Worm (Caenorhabditis elegans) whole organism, young adult: ENCODE results near the gene F54A3.2.
"Not testable (repeated sequence)": the region's sequence is repeated elsewhere in the genome, so short reads cannot be mapped to it uniquely, and the experiment has no call there.

Experiments
- B0336.3 ChIP-seq: fragments of 200-800 bp; sonication (Bioruptor generic); IDR thresholded peaks from 2 replicates; pipeline ENCODE4 v1.3.6; 2022; ENCODE audit warnings: missing genetic modification characterization, missing compliant biosample characterization
- K12H6.12 ChIP-seq: fragments of 200-800 bp; sonication (Bioruptor generic); optimal IDR thresholded peaks from 2 replicates; lab custom pipeline; 2018; ENCODE audit warnings: mild to moderate bottlenecking, missing genetic modification characterization, missing compliant biosample characterization
- T26A5.8 ChIP-seq: sonication (generic microtip); optimal IDR thresholded peaks from 2 replicates; lab custom pipeline; 2016; ENCODE audit warnings: missing genetic modification characterization, missing compliant biosample characterization
- Y53G8AR.9 ChIP-seq: fragments of 200-800 bp; sonication (Bioruptor generic); conservative IDR thresholded peaks from 2 replicates; pipeline ENCODE4 v1.3.6; 2022; ENCODE audit warnings: missing genetic modification reagents, missing genetic modification characterization, missing compliant biosample characterization
- Y56A3A.18 ChIP-seq: fragments of 200-800 bp; sonication (Bioruptor generic); IDR thresholded peaks from 2 replicates; pipeline ENCODE4 v1.3.6; 2022; ENCODE audit warnings: missing genetic modification reagents, missing genetic modification characterization, missing compliant biosample characterization
- aptf-3 ChIP-seq: fragments of 200-800 bp; sonication (Bioruptor generic); IDR thresholded peaks from 2 replicates; pipeline ENCODE4 v1.3.6; 2022; ENCODE audit warnings: missing genetic modification characterization, missing compliant biosample characterization
- athp-1 ChIP-seq: sonication (generic microtip); optimal IDR thresholded peaks from 2 replicates; lab custom pipeline; 2017; ENCODE audit warnings: mild to moderate bottlenecking, missing genetic modification characterization, missing compliant biosample characterization
- attf-5 ChIP-seq: fragments of 200-800 bp; sonication (Bioruptor generic); optimal IDR thresholded peaks from 2 replicates; lab custom pipeline; 2018; ENCODE audit warnings: mild to moderate bottlenecking, missing genetic modification characterization, missing compliant biosample characterization
- bed-2 ChIP-seq: fragments of 200-800 bp; sonication (Bioruptor generic); IDR thresholded peaks from 2 replicates; pipeline ENCODE4 v1.3.6; 2022; ENCODE audit warnings: missing genetic modification reagents, missing genetic modification characterization, missing compliant biosample characterization
- cebp-1 ChIP-seq, 2 experiments: fragments of 200-800 bp in 1 of 2; sonication (Bioruptor generic) in 1 of 2; sonication (generic microtip) in 1 of 2; IDR thresholded peaks in 1 of 2; optimal IDR thresholded peaks in 1 of 2; 2 replicates each; pipeline versions ENCODE4 v1.3.6 to Lab custom; 2017 to 2022; ENCODE audit warnings: missing compliant biosample characterization in 2 of 2, missing genetic modification characterization in 2 of 2, mild to moderate bottlenecking in 1 of 2, missing genetic modification reagents in 1 of 2, moderate library complexity in 1 of 2
- ceh-100 ChIP-seq: fragments of 200-800 bp; sonication (Bioruptor generic); IDR thresholded peaks from 2 replicates; pipeline ENCODE4 v1.3.6; 2022; ENCODE audit warnings: missing genetic modification reagents, missing genetic modification characterization, missing compliant biosample characterization
- chd-7 ChIP-seq: sonication (generic microtip); optimal IDR thresholded peaks from 2 replicates; lab custom pipeline; 2016; ENCODE audit warnings: mild to moderate bottlenecking, missing genetic modification characterization, moderate library complexity, missing compliant biosample characterization
- egrh-3 ChIP-seq: fragments of 200-800 bp; sonication (Bioruptor generic); IDR thresholded peaks from 2 replicates; pipeline ENCODE4 v1.3.6; 2022; ENCODE audit warnings: missing genetic modification reagents, missing genetic modification characterization, missing compliant biosample characterization
- gei-17 ChIP-seq: fragments of 200-800 bp; sonication (Bioruptor generic); optimal IDR thresholded peaks from 2 replicates; lab custom pipeline; 2018; ENCODE audit warnings: mild to moderate bottlenecking, missing genetic modification characterization, missing compliant biosample characterization
- him-1 ChIP-seq: sonication (generic microtip); optimal IDR thresholded peaks from 2 replicates; lab custom pipeline; 2016; ENCODE audit warnings: missing genotype, missing genetic modification reagents, missing genetic modification characterization, missing compliant biosample characterization
- hmg-20 ChIP-seq: fragments of 200-800 bp; sonication (Bioruptor generic); IDR thresholded peaks from 2 replicates; pipeline ENCODE4 v1.3.6; 2022; ENCODE audit warnings: missing genetic modification reagents, missing genetic modification characterization, missing compliant biosample characterization
- lin-26 ChIP-seq: fragments of 200-800 bp; sonication (Bioruptor generic); IDR thresholded peaks from 2 replicates; pipeline ENCODE4 v1.3.6; 2022; ENCODE audit warnings: missing genetic modification reagents, missing genetic modification characterization, missing compliant biosample characterization
- lin-40 ChIP-seq: sonication (generic microtip); optimal IDR thresholded peaks from 2 replicates; lab custom pipeline; 2016; ENCODE audit warnings: missing genetic modification characterization, mild to moderate bottlenecking, missing compliant biosample characterization, missing genotype, missing genetic modification reagents
- lin-54 ChIP-seq: fragments of 200-800 bp; sonication (Bioruptor generic); optimal IDR thresholded peaks from 2 replicates; lab custom pipeline; 2018; ENCODE audit warnings: mild to moderate bottlenecking, missing genetic modification characterization, missing compliant biosample characterization
- lir-1 ChIP-seq: fragments of 200-800 bp; sonication (Bioruptor generic); conservative IDR thresholded peaks from 2 replicates; pipeline ENCODE4 v1.3.6; 2022; ENCODE audit warnings: missing genetic modification reagents, missing genetic modification characterization, missing compliant biosample characterization
- madf-10 ChIP-seq: sonication (generic microtip); optimal IDR thresholded peaks from 2 replicates; lab custom pipeline; 2016; ENCODE audit warnings: mild to moderate bottlenecking, missing genetic modification characterization, missing compliant biosample characterization
- mcd-1 ChIP-seq: fragments of 200-800 bp; sonication (Bioruptor generic); IDR thresholded peaks from 2 replicates; pipeline ENCODE4 v1.3.6; 2022; ENCODE audit warnings: missing genetic modification reagents, missing genetic modification characterization, missing compliant biosample characterization
- nfya-1 ChIP-seq: sonication (generic microtip); optimal IDR thresholded peaks from 2 replicates; lab custom pipeline; 2017; ENCODE audit warnings: antibody characterized with exemption, missing compliant biosample characterization, missing genetic modification characterization, borderline replicate concordance; ENCODE audit not compliant: insufficient read depth
- nfya-2 ChIP-seq: fragments of 200-800 bp; sonication (Bioruptor generic); IDR thresholded peaks from 2 replicates; pipeline ENCODE4 v1.3.6; 2022; ENCODE audit warnings: missing genetic modification reagents, missing genetic modification characterization, missing compliant biosample characterization
- nfyb-1 ChIP-seq: fragments of 200-800 bp; sonication (Bioruptor generic); IDR thresholded peaks from 2 replicates; pipeline ENCODE4 v1.3.6; 2022; ENCODE audit warnings: missing genetic modification reagents, missing genetic modification characterization, missing compliant biosample characterization
- rec-8 ChIP-seq, 2 experiments: sonication (generic microtip); optimal IDR thresholded peaks; 2 replicates each; lab custom pipeline; 2016; ENCODE audit warnings: mild to moderate bottlenecking in 2 of 2, missing genetic modification characterization in 2 of 2, missing genetic modification reagents in 2 of 2, missing genotype in 2 of 2, missing biosample characterization in 1 of 2, missing compliant biosample characterization in 1 of 2, moderate library complexity in 1 of 2
- rpc-1 ChIP-seq, 2 experiments: fragments of 150-350 bp in 1 of 2; sonication (generic microtip) in 1 of 2; optimal IDR thresholded peaks; 2 replicates each; lab custom pipeline; 2014 to 2018; ENCODE audit warnings: missing biosample characterization in 1 of 2, missing genetic modification characterization in 1 of 2, missing genetic modification reagents in 1 of 2, missing genotype in 1 of 2
- tlf-1 ChIP-seq: fragments of 200-800 bp; sonication (Bioruptor generic); optimal IDR thresholded peaks from 2 replicates; lab custom pipeline; 2018; ENCODE audit warnings: mild to moderate bottlenecking, missing genetic modification characterization, missing compliant biosample characterization
- xnd-1 ChIP-seq: sonication (generic microtip); optimal IDR thresholded peaks from 2 replicates; lab custom pipeline; 2016; ENCODE audit warnings: missing genotype, missing genetic modification reagents, missing genetic modification characterization, missing compliant biosample characterization
- zfh-2 ChIP-seq: fragments of 200-800 bp; sonication (Bioruptor generic); conservative IDR thresholded peaks from 2 replicates; pipeline ENCODE4 v1.3.6; 2022; ENCODE audit warnings: missing genetic modification reagents, missing genetic modification characterization, missing compliant biosample characterization
- ztf-22 ChIP-seq: fragments of 200-800 bp; sonication (Bioruptor generic); optimal IDR thresholded peaks from 2 replicates; lab custom pipeline; 2018; ENCODE audit warnings: mild to moderate bottlenecking, missing genetic modification characterization, moderate library complexity, missing compliant biosample characterization
- ztf-25 ChIP-seq: fragments of 200-800 bp; sonication (Bioruptor generic); IDR thresholded peaks from 2 replicates; pipeline ENCODE4 v1.3.6; 2022; ENCODE audit warnings: missing genetic modification reagents, missing genetic modification characterization, missing compliant biosample characterization
- ztf-28 ChIP-seq: fragments of 200-800 bp; sonication (Bioruptor generic); IDR thresholded peaks from 2 replicates; pipeline ENCODE4 v1.3.6; 2022; ENCODE audit warnings: missing genetic modification reagents, missing genetic modification characterization, missing compliant biosample characterization
- ztf-6 ChIP-seq: fragments of 200-800 bp; sonication (Bioruptor generic); IDR thresholded peaks from 2 replicates; pipeline ENCODE4 v1.3.6; 2022; ENCODE audit warnings: missing genetic modification reagents, missing genetic modification characterization, missing compliant biosample characterization

The F54A3.2 gene

ce11 chrII:2236352-2236751 is 7.1 kb upstream of the F54A3.2 start:
- no peak for TF ChIP-seq him-1 (tag; lab: Kevin White, UChicago)
- TF ChIP-seq nfyb-1 (GFP tag; lab: Robert Waterston, UW), result no peak
- TF ChIP-seq gei-17 (GFP tag; lab: Kevin White, UChicago), result no peak
- TF ChIP-seq hmg-20, result no peak
- TF ChIP-seq ztf-22 (GFP tag; lab: Kevin White, UChicago), result no peak
- TF ChIP-seq cebp-1 (GFP tag; IDR thresholded peaks at IDR 0.05; lab: Robert Waterston, UW), result no peak
- TF ChIP-seq cebp-1 (tag; optimal IDR thresholded peaks at IDR 0.05; lab: Kevin White, UChicago), result no peak

ce11 chrII:2251617-2252016 is 8.2 kb downstream of the F54A3.2 start:
- TF ChIP-seq bed-2 (GFP tag; lab: Robert Waterston, UW), result no peak
- TF ChIP-seq lir-1 (GFP tag; lab: Robert Waterston, UW), result no peak
- TF ChIP-seq lin-26 (GFP tag; lab: Robert Waterston, UW), result no peak
- peak; percentile 83 for TF ChIP-seq zfh-2 (GFP tag; lab: Robert Waterston, UW)
- no peak for TF ChIP-seq ztf-28 (GFP tag; lab: Robert Waterston, UW)
- TF ChIP-seq lin-40 (tag; lab: Kevin White, UChicago), result no peak
- no peak for TF ChIP-seq chd-7 (tag; lab: Kevin White, UChicago)
- TF ChIP-seq nfya-1 (tag; lab: Kevin White, UChicago), result no peak
- no peak for TF ChIP-seq ceh-100 (GFP tag; lab: Robert Waterston, UW)
- 0 out of 2 replicates have a peak, but pooled peaks have one; percentile 49 for TF ChIP-seq ztf-25 (GFP tag; lab: Robert Waterston, UW)
- TF ChIP-seq egrh-3, result peak; percentile 92

- no peak for TF ChIP-seq rec-8 (tag; optimal IDR thresholded peaks at IDR 0.05; lab: Kevin White, UChicago)
- peak; percentile 60; the same call in 1 of the 2 replicates for TF ChIP-seq zfh-2 (GFP tag; lab: Robert Waterston, UW)
These were observed 10.2 kb downstream of the F54A3.2 start for ce11 chrII:2253676-2254075.

- TF ChIP-seq rpc-1 (optimal IDR thresholded peaks at IDR 0.05; lab: Kevin White, UChicago); rpc-1 (tag; optimal IDR thresholded peaks at IDR 0.05; lab: Kevin White, UChicago); madf-10 (tag; lab: Kevin White, UChicago); tlf-1: not testable (repeated sequence)
These were observed 11.4 kb downstream of the F54A3.2 start, which contains the start of gene K09F6.3 for ce11 chrII:2254861-2255260. Gene K09F6.3, plus strand, starts transcription at chrII:2255161.

ce11 chrII:2273750-2274149 is 30.3 kb downstream of the F54A3.2 start:
- no peak for TF ChIP-seq Y56A3A.18 (GFP tag; lab: Robert Waterston, UW)
- TF ChIP-seq mcd-1 (GFP tag; lab: Robert Waterston, UW), result peak; percentile 29; the same call in 1 of the 2 replicates
- TF ChIP-seq B0336.3 (GFP tag; lab: Robert Waterston, UW), result 0 out of 2 replicates have a peak, but pooled peaks have one; percentile 25
- no peak for TF ChIP-seq T26A5.8 (tag; lab: Kevin White, UChicago)
- peak; percentile 86 for TF ChIP-seq zfh-2 (GFP tag; lab: Robert Waterston, UW)
- TF ChIP-seq egrh-3, result peak; percentile 67; the same call in 1 of the 2 replicates
- TF ChIP-seq xnd-1 (tag; lab: Kevin White, UChicago), result no peak
- no peak for TF ChIP-seq lin-54 (GFP tag; lab: Kevin White, UChicago)
- TF ChIP-seq ztf-6 (GFP tag; lab: Robert Waterston, UW), result no peak
- no peak for TF ChIP-seq athp-1 (tag; lab: Kevin White, UChicago)
- TF ChIP-seq nfya-2, result no peak
- TF ChIP-seq aptf-3 (GFP tag; lab: Robert Waterston, UW), result no peak
- no peak for TF ChIP-seq Y53G8AR.9
- TF ChIP-seq K12H6.12, result no peak
- no peak for TF ChIP-seq attf-5 (GFP tag; lab: Kevin White, UChicago)
